Fruit fly (Drosophila melanogaster) whole organism, prepupa: ENCODE data around the gene wapl.

Experiments
- Blimp-1 ChIP-seq: fragments of 200-800 bp; sonication (Bioruptor generic); optimal IDR thresholded peaks from 3 replicates; lab custom pipeline; 2017; ENCODE audit warnings: missing biosample characterization, missing genetic modification characterization, mild to moderate bottlenecking, moderate library complexity, missing genetic modification reagents
- CG10631 ChIP-seq: fragments of 200-800 bp; sonication (Bioruptor generic); optimal IDR thresholded peaks from 2 replicates; lab custom pipeline; 2016; ENCODE audit warnings: missing biosample characterization, missing genetic modification characterization
- CG11294 ChIP-seq: fragments of 200-800 bp; sonication (Bioruptor generic); IDR thresholded peaks from 2 replicates; pipeline ENCODE4 v1.3.6; 2022; ENCODE audit warnings: missing biosample characterization, missing genetic modification characterization
- CG11902 ChIP-seq: fragments of 200-800 bp; sonication (Bioruptor generic); optimal IDR thresholded peaks from 3 replicates; lab custom pipeline; 2016; ENCODE audit warnings: missing biosample characterization, missing genetic modification characterization
- Gug ChIP-seq: fragments of 200-800 bp; sonication (Bioruptor generic); IDR thresholded peaks from 2 replicates; pipeline ENCODE4 v1.3.6; 2022; ENCODE audit warnings: missing biosample characterization, missing genetic modification characterization
- Met ChIP-seq: fragments of 200-800 bp; sonication (Bioruptor generic); optimal IDR thresholded peaks from 3 replicates; lab custom pipeline; 2016; ENCODE audit warnings: missing biosample characterization, missing genetic modification characterization
- OdsH ChIP-seq: fragments of 200-800 bp; sonication (Bioruptor generic); optimal IDR thresholded peaks from 3 replicates; lab custom pipeline; 2016; ENCODE audit warnings: missing biosample characterization, missing genetic modification characterization
- Sox102F ChIP-seq: fragments of 200-800 bp; sonication (Bioruptor generic); optimal IDR thresholded peaks from 2 replicates; lab custom pipeline; 2016; ENCODE audit warnings: missing biosample characterization, mild to moderate bottlenecking, missing genetic modification characterization
- dac ChIP-seq: fragments of 200-800 bp; sonication (Bioruptor generic); optimal IDR thresholded peaks from 2 replicates; lab custom pipeline; 2017; ENCODE audit warnings: missing biosample characterization, mild to moderate bottlenecking, missing genetic modification characterization
- fd59A ChIP-seq: fragments of 200-800 bp; sonication (Bioruptor generic); optimal IDR thresholded peaks from 2 replicates; lab custom pipeline; 2017; ENCODE audit warnings: missing biosample characterization, mild to moderate bottlenecking, missing genetic modification characterization, missing genetic modification reagents
- pdm3 ChIP-seq: fragments of 200-800 bp; sonication (Bioruptor generic); optimal IDR thresholded peaks from 3 replicates; lab custom pipeline; 2016; ENCODE audit warnings: missing biosample characterization, missing genetic modification characterization
- ss ChIP-seq, 2 experiments: fragments of 200-800 bp; sonication (Bioruptor generic); optimal IDR thresholded peaks; 2 replicates in 1 of 2; 3 replicates in 1 of 2; lab custom pipeline; 2017 to 2018; ENCODE audit warnings: mild to moderate bottlenecking in 2 of 2, missing biosample characterization in 2 of 2, missing genetic modification characterization in 2 of 2, moderate library complexity in 1 of 2
- topi ChIP-seq: fragments of 200-800 bp; sonication (Bioruptor generic); optimal IDR thresholded peaks from 3 replicates; lab custom pipeline; 2016; ENCODE audit warnings: missing biosample characterization, missing genetic modification characterization

- TF ChIP-seq Blimp-1 (GFP tag; lab: Kevin White, UChicago) (no peak), Met (GFP tag; lab: Kevin White, UChicago) (no peak), fd59A (GFP tag; lab: Kevin White, UChicago) (no peak), Sox102F (GFP tag; lab: Kevin White, UChicago) (no peak), OdsH (GFP tag; lab: Kevin White, UChicago) (peak; percentile 10), ss (GFP tag; optimal IDR thresholded peaks at IDR 0.05; lab: Kevin White, UChicago) (no peak), CG11902 (GFP tag; lab: Kevin White, UChicago) (no peak), CG10631 (GFP tag; lab: Kevin White, UChicago) (no peak), topi (peak; percentile 30), pdm3 (GFP tag; lab: Kevin White, UChicago) (peak; percentile 13), Gug (GFP tag; lab: Robert Waterston, UW) (no peak), CG11294 (GFP tag; lab: Robert Waterston, UW) (no peak), dac (GFP tag; lab: Kevin White, UChicago) (no peak)
Measured at dm6 chrX:2141159-2141853, 17.5 kb downstream of the wapl start, which contains the start of gene D2hgdh.
